Fruit fly (Drosophila melanogaster): Measurements from ENCODE around the gene t-Grip128.

- TF ChIP-seq Awh (GFP tag; IDR thresholded peaks at IDR 0.05) (no peak), CG1792 (GFP tag; optimal IDR thresholded peaks at IDR 0.05) (no peak), CG6854 (GFP tag; optimal IDR thresholded peaks at IDR 0.05) (no peak), shn (GFP tag; optimal IDR thresholded peaks at IDR 0.05) (no peak), lmd (GFP tag; IDR thresholded peaks at IDR 0.05) (no peak), prd (optimal IDR thresholded peaks at IDR 0.05) (no peak), prd (GFP tag; IDR thresholded peaks at IDR 0.05) (no peak), aop (GFP tag; IDR thresholded peaks at IDR 0.05) (no peak), CG42726 (GFP tag; IDR thresholded peaks at IDR 0.05; ENCODE audit: partially characterized antibody) (no peak)
These were observed 16.0 kb downstream of the t-Grip128 start, which contains the start of gene CG17030 for dm6 chr3L:4980669-4981068.
